Fruit fly (Drosophila melanogaster) whole organism, embryonic: ENCODE measurements around the gene CG42553.

ENCODE experiments used
- ATbp ChIP-seq: fragments of 200-800 bp; sonication (Bioruptor generic); optimal IDR thresholded peaks from 2 replicates; lab custom pipeline; 2017; ENCODE audit warnings: missing biosample characterization, mild to moderate bottlenecking, missing genetic modification characterization, missing genetic modification reagents
- Blimp-1 ChIP-seq: fragments of 200-800 bp; sonication (Bioruptor generic); optimal IDR thresholded peaks from 3 replicates; lab custom pipeline; 2018; ENCODE audit warnings: missing biosample characterization, missing genetic modification characterization, mild to moderate bottlenecking, moderate library complexity, missing genetic modification reagents
- CG1024 ChIP-seq: fragments of 200-800 bp; sonication (Bioruptor generic); IDR thresholded peaks from 2 replicates; pipeline ENCODE4 v1.3.6; 2022; ENCODE audit warnings: missing biosample characterization, missing genetic modification characterization
- CG10979 ChIP-seq: fragments of 200-800 bp; sonication (Bioruptor generic); optimal IDR thresholded peaks from 2 replicates; lab custom pipeline; 2018; ENCODE audit warnings: missing biosample characterization, mild to moderate bottlenecking, missing genetic modification characterization, moderate library complexity
- CG15011 ChIP-seq: fragments of 200-800 bp; sonication (Bioruptor generic); optimal IDR thresholded peaks from 3 replicates; lab custom pipeline; 2018; ENCODE audit warnings: missing biosample characterization, mild to moderate bottlenecking, missing genetic modification characterization
- CG15073 ChIP-seq: fragments of 200-800 bp; sonication (Bioruptor generic); optimal IDR thresholded peaks from 2 replicates; lab custom pipeline; 2016; ENCODE audit warnings: missing biosample characterization, missing genetic modification characterization
- CG15601 ChIP-seq: fragments of 200-800 bp; sonication (Bioruptor generic); optimal IDR thresholded peaks from 3 replicates; lab custom pipeline; 2019; ENCODE audit warnings: missing biosample characterization, mild to moderate bottlenecking, missing genetic modification characterization, moderate library complexity
- CG17328 ChIP-seq: fragments of 200-800 bp; sonication (Bioruptor generic); IDR thresholded peaks from 2 replicates; pipeline ENCODE4 v1.3.6; 2022; ENCODE audit warnings: missing biosample characterization, missing genetic modification characterization
- CG17359 ChIP-seq: fragments of 200-800 bp; sonication (Bioruptor generic); optimal IDR thresholded peaks from 3 replicates; lab custom pipeline; 2018; ENCODE audit warnings: missing biosample characterization, mild to moderate bottlenecking, missing genetic modification characterization, moderate library complexity
- CG17361 ChIP-seq: fragments of 200-800 bp; sonication (Bioruptor generic); IDR thresholded peaks from 3 replicates; pipeline ENCODE4 v1.3.6; 2022; ENCODE audit warnings: missing biosample characterization, missing genetic modification characterization
- CG17829 ChIP-seq: fragments of 200-800 bp; optimal IDR thresholded peaks from 2 replicates; lab custom pipeline; 2019; ENCODE audit warnings: missing biosample characterization, mild to moderate bottlenecking, missing genetic modification characterization, moderate library complexity
- CG18262 ChIP-seq: fragments of 200-800 bp; optimal IDR thresholded peaks from 3 replicates; lab custom pipeline; 2019; ENCODE audit warnings: missing biosample characterization, mild to moderate bottlenecking, missing genetic modification characterization, moderate library complexity
- CG2678 ChIP-seq: fragments of 200-800 bp; sonication (Bioruptor generic); optimal IDR thresholded peaks from 3 replicates; lab custom pipeline; 2019; ENCODE audit warnings: missing biosample characterization, mild to moderate bottlenecking, missing genetic modification characterization, moderate library complexity
- CG2712 ChIP-seq: fragments of 200-800 bp; optimal IDR thresholded peaks from 3 replicates; lab custom pipeline; 2019; ENCODE audit warnings: missing biosample characterization, mild to moderate bottlenecking, missing genetic modification characterization, moderate library complexity
- CG33213 ChIP-seq: fragments of 200-800 bp; sonication (Bioruptor generic); optimal IDR thresholded peaks from 3 replicates; lab custom pipeline; 2016; ENCODE audit warnings: missing biosample characterization, missing genetic modification characterization
- CG7556 ChIP-seq: fragments of 200-800 bp; sonication (Bioruptor generic); optimal IDR thresholded peaks from 2 replicates; lab custom pipeline; 2017; ENCODE audit warnings: missing biosample characterization, mild to moderate bottlenecking, missing genetic modification characterization
- CG8388 ChIP-seq: fragments of 200-800 bp; sonication (Bioruptor generic); optimal IDR thresholded peaks from 2 replicates; lab custom pipeline; 2019; ENCODE audit warnings: missing biosample characterization, mild to moderate bottlenecking, missing genetic modification characterization, moderate library complexity
- CG8944 ChIP-seq: fragments of 200-800 bp; sonication (Bioruptor generic); optimal IDR thresholded peaks from 3 replicates; lab custom pipeline; 2016; ENCODE audit warnings: missing biosample characterization, missing genetic modification characterization
- CrebB ChIP-seq: fragments of 200-800 bp; sonication (Bioruptor generic); optimal IDR thresholded peaks from 3 replicates; lab custom pipeline; 2018; ENCODE audit warnings: missing biosample characterization, mild to moderate bottlenecking, missing genetic modification characterization
- Drgx ChIP-seq: fragments of 200-800 bp; sonication (Bioruptor generic); IDR thresholded peaks from 2 replicates; pipeline ENCODE4 v1.3.6; 2022; ENCODE audit warnings: missing biosample characterization, missing genetic modification characterization
- Fer2 ChIP-seq: fragments of 200-800 bp; sonication (Bioruptor generic); optimal IDR thresholded peaks from 2 replicates; lab custom pipeline; 2018; ENCODE audit warnings: missing biosample characterization, mild to moderate bottlenecking, missing genetic modification characterization, moderate library complexity
- Hr51 ChIP-seq, 2 experiments: fragments of 200-800 bp; sonication (Bioruptor generic); optimal IDR thresholded peaks; 2 replicates in 1 of 2; 3 replicates in 1 of 2; lab custom pipeline; 2016 to 2018; ENCODE audit warnings: missing biosample characterization in 2 of 2, missing genetic modification characterization in 2 of 2, mild to moderate bottlenecking in 1 of 2, moderate library complexity in 1 of 2
- Lim3 ChIP-seq: fragments of 200-800 bp; sonication (Bioruptor generic); IDR thresholded peaks from 2 replicates; pipeline ENCODE4 v1.3.6; 2022; ENCODE audit warnings: missing biosample characterization, missing genetic modification characterization
- Ptx1 ChIP-seq: fragments of 200-800 bp; sonication (Bioruptor generic); IDR thresholded peaks from 2 replicates; pipeline ENCODE4 v1.3.6; 2022; ENCODE audit warnings: missing biosample characterization, missing genetic modification characterization
- Rx ChIP-seq: fragments of 200-800 bp; sonication (Bioruptor generic); IDR thresholded peaks from 2 replicates; pipeline ENCODE4 v1.3.6; 2022; ENCODE audit warnings: missing biosample characterization, missing genetic modification characterization
- Sox102F ChIP-seq: fragments of 200-800 bp; sonication (Bioruptor generic); optimal IDR thresholded peaks from 2 replicates; lab custom pipeline; 2018; ENCODE audit warnings: missing biosample characterization, mild to moderate bottlenecking, missing genetic modification characterization, moderate library complexity
- ara ChIP-seq: fragments of 200-800 bp; sonication (Bioruptor generic); IDR thresholded peaks from 2 replicates; pipeline ENCODE4 v1.3.6; 2022; ENCODE audit warnings: missing biosample characterization, missing genetic modification characterization
- bsh ChIP-seq, 2 experiments: fragments of 200-800 bp; sonication (Bioruptor generic); optimal IDR thresholded peaks; 2 replicates each; lab custom pipeline; 2017 to 2018; ENCODE audit warnings: mild to moderate bottlenecking in 2 of 2, missing biosample characterization in 2 of 2, missing genetic modification characterization in 2 of 2, moderate library complexity in 1 of 2
- cato ChIP-seq: fragments of 200-800 bp; sonication (Bioruptor generic); optimal IDR thresholded peaks from 2 replicates; lab custom pipeline; 2016; ENCODE audit warnings: missing biosample characterization, missing genetic modification characterization, borderline replicate concordance
- ci ChIP-seq: fragments of 200-800 bp; sonication (Bioruptor generic); IDR thresholded peaks from 3 replicates; pipeline ENCODE4 v1.3.6; 2022; ENCODE audit warnings: missing biosample characterization, missing genetic modification characterization
- danr ChIP-seq: fragments of 200-800 bp; sonication (Bioruptor generic); IDR thresholded peaks from 2 replicates; pipeline ENCODE4 v1.3.6; 2022; ENCODE audit warnings: missing biosample characterization, missing genetic modification characterization
- dmrt99B ChIP-seq: fragments of 200-800 bp; sonication (Bioruptor generic); optimal IDR thresholded peaks from 2 replicates; lab custom pipeline; 2018; ENCODE audit warnings: missing biosample characterization, mild to moderate bottlenecking, missing genetic modification characterization, moderate library complexity
- ewg ChIP-seq: fragments of 200-800 bp; sonication (Bioruptor generic); optimal IDR thresholded peaks from 3 replicates; lab custom pipeline; 2017; ENCODE audit warnings: mild to moderate bottlenecking, missing biosample characterization, missing genetic modification reagents, missing genetic modification characterization
- gcm ChIP-seq: fragments of 200-800 bp; sonication (Bioruptor generic); optimal IDR thresholded peaks from 2 replicates; lab custom pipeline; 2019; ENCODE audit warnings: missing biosample characterization, mild to moderate bottlenecking, missing genetic modification characterization, moderate library complexity
- gem ChIP-seq: fragments of 200-800 bp; sonication (Bioruptor generic); optimal IDR thresholded peaks from 2 replicates; lab custom pipeline; 2019; ENCODE audit warnings: missing biosample characterization, mild to moderate bottlenecking, missing genetic modification characterization, moderate library complexity
- hkb ChIP-seq, 2 experiments: fragments of 200-800 bp in 1 of 2; fragments of >200 bp in 1 of 2; sonication (Bioruptor generic) in 1 of 2; IDR thresholded peaks in 1 of 2; optimal IDR thresholded peaks in 1 of 2; 2 replicates each; pipeline versions ENCODE4 v1.3.6 to Lab custom; 2017 to 2022; ENCODE audit warnings: missing biosample characterization in 1 of 2, missing genetic modification characterization in 1 of 2
- odd ChIP-seq: fragments of 200-800 bp; sonication (Bioruptor generic); optimal IDR thresholded peaks from 2 replicates; lab custom pipeline; 2017; ENCODE audit warnings: missing biosample characterization, mild to moderate bottlenecking, missing genetic modification characterization
- phol ChIP-seq: fragments of 200-800 bp; sonication (Bioruptor generic); optimal IDR thresholded peaks from 3 replicates; lab custom pipeline; 2018; ENCODE audit warnings: missing biosample characterization, mild to moderate bottlenecking, missing genetic modification characterization, moderate library complexity
- prd ChIP-seq, 3 experiments: fragments of >200 bp in 2 of 3; fragments of 200-800 bp in 1 of 3; sonication (Bioruptor generic) in 1 of 3; optimal IDR thresholded peaks in 2 of 3; IDR thresholded peaks in 1 of 3; 2 replicates in 2 of 3; 3 replicates in 1 of 3; pipeline versions ENCODE4 v1.3.6 to Lab custom; 2017 to 2022; ENCODE audit warnings: missing biosample characterization in 1 of 3, missing genetic modification characterization in 1 of 3
- row ChIP-seq: fragments of 200-800 bp; sonication (Bioruptor generic); IDR thresholded peaks from 3 replicates; pipeline ENCODE4 v1.3.6; 2022; ENCODE audit warnings: missing biosample characterization, missing genetic modification characterization
- sc ChIP-seq, 3 experiments: fragments of >200 bp in 2 of 3; fragments of 200-800 bp in 1 of 3; sonication (Bioruptor generic) in 1 of 3; optimal IDR thresholded peaks; 2 replicates in 2 of 3; 3 replicates in 1 of 3; lab custom pipeline; 2017; ENCODE audit warnings: mild to moderate bottlenecking in 1 of 3, missing biosample characterization in 1 of 3, missing genetic modification characterization in 1 of 3, missing genetic modification reagents in 1 of 3
- slp2 ChIP-seq: fragments of 200-800 bp; sonication (Bioruptor generic); optimal IDR thresholded peaks from 2 replicates; lab custom pipeline; 2016; ENCODE audit warnings: missing biosample characterization, missing genetic modification characterization
- tap ChIP-seq: fragments of 200-800 bp; optimal IDR thresholded peaks from 3 replicates; lab custom pipeline; 2019; ENCODE audit warnings: missing biosample characterization, mild to moderate bottlenecking, missing genetic modification characterization, moderate library complexity
- twi ChIP-seq: fragments of 200-800 bp; optimal IDR thresholded peaks from 2 replicates; lab custom pipeline; 2019; ENCODE audit warnings: missing biosample characterization, mild to moderate bottlenecking, missing genetic modification characterization, moderate library complexity
- unpg ChIP-seq: fragments of 200-800 bp; sonication (Bioruptor generic); optimal IDR thresholded peaks from 3 replicates; lab custom pipeline; 2018; ENCODE audit warnings: missing biosample characterization, mild to moderate bottlenecking, missing genetic modification characterization, moderate library complexity
- zfh1 ChIP-seq: fragments of 200-800 bp; sonication (Bioruptor generic); IDR thresholded peaks from 3 replicates; pipeline ENCODE4 v1.3.6; 2022; ENCODE audit warnings: missing biosample characterization, missing genetic modification characterization

The CG42553 gene

dm6 chr3L:813229-813837, 20.6 kb upstream of the CG42553 start (continued):
- no peak for TF ChIP-seq CG17829 (tag; lab: Kevin White, UChicago)
- peak; percentile 44 for TF ChIP-seq gem (tag; lab: Kevin White, UChicago)
- TF ChIP-seq CG2678 (tag; lab: Kevin White, UChicago) = peak; percentile 14
- TF ChIP-seq Rx (GFP tag; lab: Robert Waterston, UW) = 0 out of 2 replicates have a peak, but pooled peaks have one; percentile 29
- TF ChIP-seq CG17328 (GFP tag; lab: Robert Waterston, UW) = 0 out of 2 replicates have a peak, but pooled peaks have one; percentile 30
- 0 out of 3 replicates have a peak, but pooled peaks have one; percentile 14 for TF ChIP-seq CG17361 (GFP tag; lab: Robert Waterston, UW)
- TF ChIP-seq unpg (GFP tag; lab: Kevin White, UChicago) = peak; percentile 46
- TF ChIP-seq sc (optimal IDR thresholded peaks at IDR 0.05; lab: Kevin White, UChicago) = no peak
- TF ChIP-seq sc (GFP tag; optimal IDR thresholded peaks at IDR 0.05; lab: Kevin White, UChicago) = peak; percentile 14
- no peak for TF ChIP-seq CrebB
- no peak for TF ChIP-seq CG15073
- TF ChIP-seq twi = peak; percentile 95
- no peak for TF ChIP-seq CG33213
- peak; percentile 1 for TF ChIP-seq tap
- peak; percentile 19 for TF ChIP-seq CG8388
- no peak for TF ChIP-seq CG8944 (GFP tag; lab: Kevin White, UChicago)
- TF ChIP-seq slp2 (GFP tag; lab: Kevin White, UChicago) = peak; percentile 1
- no peak for TF ChIP-seq CG7556 (GFP tag; lab: Kevin White, UChicago)
- TF ChIP-seq Sox102F (GFP tag; lab: Kevin White, UChicago) = peak; percentile 56
- TF ChIP-seq prd (optimal IDR thresholded peaks at IDR 0.05; lab: Kevin White, UChicago) = no peak
- 0 out of 3 replicates have a peak, but pooled peaks have one; percentile 19 for TF ChIP-seq prd (GFP tag; IDR thresholded peaks at IDR 0.05; lab: Robert Waterston, UW)
- TF ChIP-seq row (GFP tag; lab: Robert Waterston, UW) = peak; percentile 23; the same call in 1 of the 3 replicates
- TF ChIP-seq Lim3 = peak; percentile 29; the same call in 1 of the 2 replicates
- TF ChIP-seq CG15601 (tag; lab: Kevin White, UChicago) = no peak
- TF ChIP-seq gcm = peak; percentile 7
- TF ChIP-seq CG1024 (GFP tag; lab: Robert Waterston, UW) = peak; percentile 8; the same call in 1 of the 2 replicates
- peak; percentile 95 for TF ChIP-seq Drgx
- TF ChIP-seq ara (GFP tag; lab: Robert Waterston, UW) = 0 out of 2 replicates have a peak, but pooled peaks have one; percentile 15
- TF ChIP-seq odd = no peak
- 0 out of 2 replicates have a peak, but pooled peaks have one; percentile 26 for TF ChIP-seq Ptx1 (GFP tag; lab: Robert Waterston, UW)
- TF ChIP-seq dmrt99B (tag; lab: Kevin White, UChicago) = peak; percentile 56
- TF ChIP-seq bsh (GFP tag; optimal IDR thresholded peaks at IDR 0.05; lab: Kevin White, UChicago) = peak; percentile 44 to 86
- peak; percentile 27 for TF ChIP-seq Blimp-1 (GFP tag; lab: Kevin White, UChicago)
- peak; percentile 42 for TF ChIP-seq CG18262 (tag; lab: Kevin White, UChicago)
- TF ChIP-seq ewg (GFP tag; lab: Kevin White, UChicago) = peak; percentile 14
- TF ChIP-seq CG15011 (GFP tag; lab: Kevin White, UChicago) = no peak
- TF ChIP-seq Hr51 (GFP tag; optimal IDR thresholded peaks at IDR 0.05; lab: Kevin White, UChicago) = peak in 1 of 2 experiments; percentile 15
- TF ChIP-seq CG2712 (tag; lab: Kevin White, UChicago) = peak; percentile 23
- TF ChIP-seq CG17359 (tag; lab: Kevin White, UChicago) = peak; percentile 48
- peak; percentile 21 for TF ChIP-seq ATbp (GFP tag; lab: Kevin White, UChicago)
- peak; percentile 51; the same call in 1 of the 3 replicates for TF ChIP-seq ci (GFP tag; lab: Robert Waterston, UW)
- no peak for TF ChIP-seq hkb (optimal IDR thresholded peaks at IDR 0.05; lab: Kevin White, UChicago)
- TF ChIP-seq hkb (GFP tag; IDR thresholded peaks at IDR 0.05; lab: Robert Waterston, UW) = 0 out of 2 replicates have a peak, but pooled peaks have one; percentile 18
- peak; percentile 19 for TF ChIP-seq CG10979
- peak; percentile 32 for TF ChIP-seq phol (tag; lab: Kevin White, UChicago)
- no peak for TF ChIP-seq Fer2 (tag; lab: Kevin White, UChicago)
- no peak for TF ChIP-seq cato (GFP tag; lab: Kevin White, UChicago)
- no peak for TF ChIP-seq danr
- peak; percentile 31; the same call in 1 of the 3 replicates for TF ChIP-seq zfh1
